Worm (Caenorhabditis elegans) whole organism, midembryonic: ENCODE results near the gene C28D4.4.
"Not testable (repeated sequence)": the region's sequence is repeated elsewhere in the genome, so short reads cannot be mapped to it uniquely, and the experiment has no call there.

Experiments
- T22C8.4 ChIP-seq: fragments of 200-800 bp; sonication (Bioruptor generic); IDR thresholded peaks from 2 replicates; pipeline ENCODE4 v1.3.6; 2022; ENCODE audit warnings: missing genetic modification characterization, missing compliant biosample characterization
- cog-1 ChIP-seq: sonication (generic microtip); optimal IDR thresholded peaks from 2 replicates; lab custom pipeline; 2016; ENCODE audit warnings: missing genetic modification characterization, missing compliant biosample characterization
- flt-1 ChIP-seq: fragments of 200-800 bp; sonication (Bioruptor generic); IDR thresholded peaks from 2 replicates; pipeline ENCODE4 v1.3.6; 2022; ENCODE audit warnings: missing genetic modification characterization, missing compliant biosample characterization
- klf-2 ChIP-seq: fragments of 200-800 bp; sonication (Bioruptor generic); conservative IDR thresholded peaks from 2 replicates; pipeline ENCODE4 v1.3.6; 2022; ENCODE audit warnings: missing genetic modification reagents, missing genetic modification characterization, missing compliant biosample characterization
- med-1 ChIP-seq: sonication (generic microtip); optimal IDR thresholded peaks from 2 replicates; lab custom pipeline; 2017; ENCODE audit warnings: missing genetic modification characterization, mild to moderate bottlenecking, missing compliant biosample characterization, antibody characterized with exemption, missing genetic modification reagents; ENCODE audit not compliant: insufficient read depth
- ref-1 ChIP-seq: fragments of 200-800 bp; sonication (Bioruptor generic); conservative IDR thresholded peaks from 2 replicates; pipeline ENCODE4 v1.3.6; 2022; ENCODE audit warnings: missing genetic modification reagents, missing genetic modification characterization, missing compliant biosample characterization
- tab-1 ChIP-seq: fragments of 200-800 bp; sonication (Bioruptor generic); IDR thresholded peaks from 2 replicates; pipeline ENCODE4 v1.3.6; 2022; ENCODE audit warnings: missing genetic modification characterization, missing compliant biosample characterization
- ztf-23 ChIP-seq: fragments of 200-800 bp; sonication (Bioruptor generic); IDR thresholded peaks from 2 replicates; pipeline ENCODE4 v1.3.6; 2022; ENCODE audit warnings: missing genetic modification reagents, missing genetic modification characterization, missing compliant biosample characterization
- ztf-29 ChIP-seq: fragments of 200-800 bp; sonication (Bioruptor generic); IDR thresholded peaks from 2 replicates; pipeline ENCODE4 v1.3.6; 2022; ENCODE audit warnings: missing genetic modification reagents, missing genetic modification characterization, missing compliant biosample characterization

Gene C28D4.4

ce11 chrIV:9742883-9743282 lies 1.9 kb downstream of the C28D4.4 start, which contains the start of gene C28D4.7:
C28D4.7 (minus strand) TSS chrIV:9743147.
- no peak for TF ChIP-seq klf-2 (GFP tag; lab: Robert Waterston, UW)
- TF ChIP-seq tab-1 (GFP tag; lab: Robert Waterston, UW), result no peak
- no peak for TF ChIP-seq T22C8.4
- TF ChIP-seq cog-1 (tag; lab: Kevin White, UChicago), result no peak
- no peak for TF ChIP-seq ztf-29
- TF ChIP-seq ref-1, result no peak
- no peak for TF ChIP-seq med-1 (GFP tag; lab: Kevin White, UChicago)
- no peak for TF ChIP-seq ztf-23 (GFP tag; lab: Robert Waterston, UW)
- no peak for TF ChIP-seq flt-1 (GFP tag; lab: Robert Waterston, UW)

ce11 chrIV:9740851-9741549 lies 3.8 kb downstream of the C28D4.4 start, which contains the start of gene gln-6:
gln-6 (minus strand) TSS chrIV:9740901.
- not testable (repeated sequence) for TF ChIP-seq ztf-23 (GFP tag; lab: Robert Waterston, UW); med-1 (GFP tag; lab: Kevin White, UChicago); cog-1 (tag; lab: Kevin White, UChicago)

- TF ChIP-seq flt-1 (GFP tag; lab: Robert Waterston, UW) (no peak), ztf-29 (no peak)
These were observed 5.8 kb downstream of the C28D4.4 start for ce11 chrIV:9739001-9739400.

- TF ChIP-seq ztf-29 (no peak), ztf-23 (GFP tag; lab: Robert Waterston, UW) (no peak), flt-1 (GFP tag; lab: Robert Waterston, UW) (no peak), ref-1 (no peak), T22C8.4 (no peak), med-1 (GFP tag; lab: Kevin White, UChicago) (no peak), klf-2 (GFP tag; lab: Robert Waterston, UW) (no peak), tab-1 (GFP tag; lab: Robert Waterston, UW) (no peak), cog-1 (tag; lab: Kevin White, UChicago) (no peak)
These were observed 6.6 kb downstream of the C28D4.4 start, which contains the start of gene C28D4.10 for ce11 chrIV:9738194-9738593. C28D4.10 (plus strand) TSS chrIV:9738494.

ce11 chrIV:9737204-9737790 lies 7.5 kb downstream of the C28D4.4 start, which contains the start of gene cka-1:
cka-1 (minus strand) TSS chrIV:9737621.
- no peak for TF ChIP-seq T22C8.4
- no peak for TF ChIP-seq flt-1 (GFP tag; lab: Robert Waterston, UW)
- no peak for TF ChIP-seq klf-2 (GFP tag; lab: Robert Waterston, UW)
- TF ChIP-seq ztf-23 (GFP tag; lab: Robert Waterston, UW), result no peak
- no peak for TF ChIP-seq tab-1 (GFP tag; lab: Robert Waterston, UW)
- no peak for TF ChIP-seq med-1 (GFP tag; lab: Kevin White, UChicago)
- no peak for TF ChIP-seq ref-1
- no peak for TF ChIP-seq ztf-29
- TF ChIP-seq cog-1 (tag; lab: Kevin White, UChicago), result no peak

ce11 chrIV:9735750-9736149 lies 9.1 kb downstream of the C28D4.4 start:
- TF ChIP-seq med-1 (GFP tag; lab: Kevin White, UChicago) (no peak), ztf-23 (GFP tag; lab: Robert Waterston, UW) (no peak), ztf-29 (no peak), flt-1 (GFP tag; lab: Robert Waterston, UW) (no peak), ref-1 (no peak), tab-1 (GFP tag; lab: Robert Waterston, UW) (no peak), klf-2 (GFP tag; lab: Robert Waterston, UW) (no peak)

- TF ChIP-seq ref-1 (no peak), tab-1 (GFP tag; lab: Robert Waterston, UW) (no peak), ztf-29 (no peak), klf-2 (GFP tag; lab: Robert Waterston, UW) (no peak), ztf-23 (GFP tag; lab: Robert Waterston, UW) (no peak), cog-1 (tag; lab: Kevin White, UChicago) (no peak)
These were observed 9.9 kb downstream of the C28D4.4 start for ce11 chrIV:9734861-9735260.

ce11 chrIV:9733904-9734303 lies 10.9 kb downstream of the C28D4.4 start:
- TF ChIP-seq tab-1 (GFP tag; lab: Robert Waterston, UW) (no peak), cog-1 (tag; lab: Kevin White, UChicago) (no peak), ref-1 (no peak), ztf-23 (GFP tag; lab: Robert Waterston, UW) (no peak), flt-1 (GFP tag; lab: Robert Waterston, UW) (no peak), T22C8.4 (no peak), med-1 (GFP tag; lab: Kevin White, UChicago) (no peak), ztf-29 (no peak), klf-2 (GFP tag; lab: Robert Waterston, UW) (no peak)

- no peak for TF ChIP-seq T22C8.4
- TF ChIP-seq ref-1, result no peak
- TF ChIP-seq klf-2 (GFP tag; lab: Robert Waterston, UW), result no peak
- TF ChIP-seq tab-1 (GFP tag; lab: Robert Waterston, UW), result no peak
- TF ChIP-seq cog-1 (tag; lab: Kevin White, UChicago), result no peak
- no peak for TF ChIP-seq ztf-23 (GFP tag; lab: Robert Waterston, UW)
- no peak for TF ChIP-seq ztf-29
- TF ChIP-seq med-1 (GFP tag; lab: Kevin White, UChicago), result no peak
- TF ChIP-seq flt-1 (GFP tag; lab: Robert Waterston, UW), result no peak
These were observed 16.4 kb downstream of the C28D4.4 start, which contains the start of gene nhr-100 for ce11 chrIV:9728376-9728775. nhr-100 (plus strand) TSS chrIV:9728676.
